Fruit fly (Drosophila melanogaster) whole organism, prepupa: ENCODE results near the gene CG32147.

Source experiments
- CG10631 ChIP-seq: fragments of 200-800 bp; sonication (Bioruptor generic); optimal IDR thresholded peaks from 2 replicates; lab custom pipeline; 2016; ENCODE audit warnings: missing biosample characterization, missing genetic modification characterization
- CG11762 ChIP-seq: fragments of 200-800 bp; sonication (Bioruptor generic); optimal IDR thresholded peaks from 3 replicates; lab custom pipeline; 2016; ENCODE audit warnings: missing biosample characterization, missing genetic modification characterization; ENCODE audit not compliant: insufficient read depth
- CG11902 ChIP-seq: fragments of 200-800 bp; sonication (Bioruptor generic); optimal IDR thresholded peaks from 3 replicates; lab custom pipeline; 2016; ENCODE audit warnings: missing biosample characterization, missing genetic modification characterization
- CG15336 ChIP-seq: fragments of 200-800 bp; sonication (Bioruptor generic); IDR thresholded peaks from 2 replicates; pipeline ENCODE4 v1.3.6; 2022; ENCODE audit warnings: missing biosample characterization, missing genetic modification characterization
- CG1621 ChIP-seq: fragments of 200-800 bp; sonication (Bioruptor generic); optimal IDR thresholded peaks from 3 replicates; lab custom pipeline; 2018; ENCODE audit warnings: missing biosample characterization, mild to moderate bottlenecking, missing genetic modification characterization
- CG3032 ChIP-seq: fragments of 200-800 bp; optimal IDR thresholded peaks from 2 replicates; lab custom pipeline; 2019; ENCODE audit warnings: missing biosample characterization, mild to moderate bottlenecking, missing genetic modification characterization, moderate library complexity
- CG31627 ChIP-seq: fragments of 200-800 bp; sonication (Bioruptor generic); optimal IDR thresholded peaks from 3 replicates; lab custom pipeline; 2016; ENCODE audit warnings: missing biosample characterization, missing genetic modification characterization
- CG32006 ChIP-seq: fragments of 200-800 bp; sonication (Bioruptor generic); optimal IDR thresholded peaks from 3 replicates; lab custom pipeline; 2017; ENCODE audit warnings: missing biosample characterization, mild to moderate bottlenecking, missing genetic modification characterization
- CG34406 ChIP-seq: fragments of 200-800 bp; sonication (Bioruptor generic); optimal IDR thresholded peaks from 3 replicates; lab custom pipeline; 2016; ENCODE audit warnings: missing biosample characterization, missing genetic modification characterization
- CG4318 ChIP-seq: fragments of 200-800 bp; sonication (Bioruptor generic); optimal IDR thresholded peaks from 3 replicates; lab custom pipeline; 2017; ENCODE audit warnings: missing biosample characterization, mild to moderate bottlenecking, missing genetic modification characterization
- CG6792 ChIP-seq: fragments of 200-800 bp; sonication (Bioruptor generic); optimal IDR thresholded peaks from 3 replicates; lab custom pipeline; 2016; ENCODE audit warnings: missing biosample characterization, missing genetic modification characterization
- CG6808 ChIP-seq: fragments of 200-800 bp; sonication (Bioruptor generic); optimal IDR thresholded peaks from 3 replicates; lab custom pipeline; 2017; ENCODE audit warnings: missing biosample characterization, missing genetic modification characterization, mild to moderate bottlenecking, moderate library complexity, missing genetic modification reagents
- CG8119 ChIP-seq: fragments of 200-800 bp; sonication (Bioruptor generic); IDR thresholded peaks from 3 replicates; pipeline ENCODE4 v1.3.6; 2022; ENCODE audit warnings: missing biosample characterization, missing genetic modification characterization
- CG8319 ChIP-seq: fragments of 200-800 bp; sonication (Bioruptor generic); optimal IDR thresholded peaks from 3 replicates; lab custom pipeline; 2016; ENCODE audit warnings: missing biosample characterization, missing genetic modification characterization
- CG8632 ChIP-seq: fragments of 200-800 bp; sonication (Bioruptor generic); optimal IDR thresholded peaks from 3 replicates; lab custom pipeline; 2016; ENCODE audit warnings: missing biosample characterization, missing genetic modification characterization
- Eip75B ChIP-seq: fragments of 200-800 bp; sonication (Bioruptor generic); optimal IDR thresholded peaks from 3 replicates; lab custom pipeline; 2016; ENCODE audit warnings: missing biosample characterization, missing genetic modification characterization
- Eip78C ChIP-seq: fragments of 200-800 bp; sonication (Bioruptor generic); peaks from one replicate; lab custom pipeline; 2016; ENCODE audit warnings: missing biosample characterization, missing genetic modification characterization
- Eip93F ChIP-seq: fragments of 200-800 bp; sonication (Bioruptor generic); optimal IDR thresholded peaks from 2 replicates; lab custom pipeline; 2016; ENCODE audit warnings: missing biosample characterization, mild to moderate bottlenecking, missing genetic modification characterization
- Ets21C ChIP-seq: fragments of 200-800 bp; sonication (Bioruptor generic); optimal IDR thresholded peaks from 3 replicates; lab custom pipeline; 2016; ENCODE audit warnings: missing biosample characterization, missing genetic modification characterization
- Ets96B ChIP-seq: fragments of 200-800 bp; optimal IDR thresholded peaks from 2 replicates; lab custom pipeline; 2019; ENCODE audit warnings: missing biosample characterization, mild to moderate bottlenecking, missing genetic modification characterization, moderate library complexity
- Gug ChIP-seq: fragments of 200-800 bp; sonication (Bioruptor generic); IDR thresholded peaks from 2 replicates; pipeline ENCODE4 v1.3.6; 2022; ENCODE audit warnings: missing biosample characterization, missing genetic modification characterization
- Lpt ChIP-seq: fragments of 200-800 bp; sonication (Bioruptor generic); optimal IDR thresholded peaks from 3 replicates; lab custom pipeline; 2016; ENCODE audit warnings: missing biosample characterization, missing genetic modification characterization
- Met ChIP-seq: fragments of 200-800 bp; sonication (Bioruptor generic); optimal IDR thresholded peaks from 3 replicates; lab custom pipeline; 2016; ENCODE audit warnings: missing biosample characterization, missing genetic modification characterization
- OdsH ChIP-seq: fragments of 200-800 bp; sonication (Bioruptor generic); optimal IDR thresholded peaks from 3 replicates; lab custom pipeline; 2016; ENCODE audit warnings: missing biosample characterization, missing genetic modification characterization
- Smox ChIP-seq: fragments of 200-800 bp; sonication (Bioruptor generic); optimal IDR thresholded peaks from 3 replicates; lab custom pipeline; 2016; ENCODE audit warnings: missing biosample characterization, missing genetic modification characterization
- Sox14 ChIP-seq: fragments of 200-800 bp; sonication (Bioruptor generic); optimal IDR thresholded peaks from 3 replicates; lab custom pipeline; 2016; ENCODE audit warnings: missing biosample characterization, missing genetic modification characterization
- achi ChIP-seq: fragments of 200-800 bp; sonication (Bioruptor generic); optimal IDR thresholded peaks from 3 replicates; lab custom pipeline; 2016; ENCODE audit warnings: missing biosample characterization, missing genetic modification characterization
- cyc ChIP-seq: fragments of 200-800 bp; sonication (Bioruptor generic); optimal IDR thresholded peaks from 3 replicates; lab custom pipeline; 2016; ENCODE audit warnings: missing biosample characterization, missing genetic modification characterization
- eg ChIP-seq: fragments of 200-800 bp; sonication (Bioruptor generic); IDR thresholded peaks from 3 replicates; pipeline ENCODE4 v1.3.6; 2022; ENCODE audit warnings: missing biosample characterization, missing genetic modification characterization
- esn ChIP-seq: fragments of 200-800 bp; sonication (Bioruptor generic); optimal IDR thresholded peaks from 2 replicates; lab custom pipeline; 2016; ENCODE audit warnings: missing biosample characterization, mild to moderate bottlenecking, missing genetic modification characterization, moderate library complexity
- lz ChIP-seq: fragments of 200-800 bp; sonication (Bioruptor generic); optimal IDR thresholded peaks from 3 replicates; lab custom pipeline; 2016; ENCODE audit warnings: missing biosample characterization, missing genetic modification characterization
- pdm3 ChIP-seq: fragments of 200-800 bp; sonication (Bioruptor generic); optimal IDR thresholded peaks from 3 replicates; lab custom pipeline; 2016; ENCODE audit warnings: missing biosample characterization, missing genetic modification characterization
- ss ChIP-seq, 2 experiments: fragments of 200-800 bp; sonication (Bioruptor generic); optimal IDR thresholded peaks; 2 replicates in 1 of 2; 3 replicates in 1 of 2; lab custom pipeline; 2017 to 2018; ENCODE audit warnings: mild to moderate bottlenecking in 2 of 2, missing biosample characterization in 2 of 2, missing genetic modification characterization in 2 of 2, moderate library complexity in 1 of 2
- svp ChIP-seq: fragments of 200-800 bp; sonication (Bioruptor generic); peaks from one replicate; lab custom pipeline; 2016; ENCODE audit warnings: missing biosample characterization, missing genetic modification characterization
- vri ChIP-seq: fragments of 200-800 bp; sonication (Bioruptor generic); optimal IDR thresholded peaks from 3 replicates; lab custom pipeline; 2016; ENCODE audit warnings: missing biosample characterization, mild to moderate bottlenecking, missing genetic modification characterization

CG32147 gene

DNA sequence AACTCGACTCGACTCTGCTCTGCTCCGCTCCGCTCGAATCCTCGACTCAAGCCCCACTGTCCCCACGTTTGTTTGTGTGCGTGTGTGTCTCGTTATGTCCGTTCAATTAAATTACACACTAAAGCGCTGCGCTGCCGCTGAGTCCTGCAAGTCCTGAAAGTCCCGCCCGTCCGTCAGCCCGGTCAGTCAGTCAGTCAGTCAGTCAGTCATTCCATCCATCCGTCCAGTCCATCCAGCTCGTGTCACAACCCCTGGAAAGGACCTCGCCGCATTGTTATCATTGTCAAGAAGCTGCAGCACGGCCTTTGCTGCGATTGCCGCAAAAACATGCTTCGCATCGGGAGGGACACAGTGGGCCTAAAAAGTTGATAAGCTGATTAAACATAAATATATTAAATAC, 25.2 kb upstream of the CG32147 start:
- TF ChIP-seq Smox = no peak
- TF ChIP-seq CG32006 (GFP tag; lab: Kevin White, UChicago) = no peak
- no peak for TF ChIP-seq Eip75B
- TF ChIP-seq Sox14 = no peak
- TF ChIP-seq Ets21C = no peak
- TF ChIP-seq Eip78C (GFP tag; lab: Kevin White, UChicago) = no peak
- TF ChIP-seq Gug (GFP tag; lab: Robert Waterston, UW) = no peak
- TF ChIP-seq vri = no peak
- TF ChIP-seq CG10631 (GFP tag; lab: Kevin White, UChicago) = no peak
- TF ChIP-seq, all 60 proteins: peak for 0

DNA sequence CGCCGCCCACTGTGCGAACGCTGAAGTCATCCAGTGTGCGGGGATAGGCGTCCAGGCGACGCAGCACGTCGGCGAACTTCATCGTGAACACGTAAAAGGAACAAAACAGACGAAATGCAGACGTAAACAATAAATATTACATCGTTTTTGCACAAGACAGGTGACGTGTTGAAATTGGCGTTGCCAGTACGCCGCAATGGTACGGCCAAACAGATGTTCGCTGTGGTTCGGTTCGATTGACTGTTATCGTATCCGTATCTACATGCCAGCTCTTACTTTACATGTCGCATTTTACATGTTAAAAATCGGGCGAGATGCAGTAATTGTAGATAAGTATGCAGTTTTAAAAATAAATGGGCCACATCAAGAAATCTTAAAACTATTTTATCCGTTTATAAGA, 19.6 kb upstream of the CG32147 start, which contains the start of gene CG7011:
Gene CG7011, minus strand, starts transcription at position 215 of the 400 bp plus-strand sequence.
- TF ChIP-seq Eip78C (GFP tag; lab: Kevin White, UChicago) (peak; percentile 54), achi (GFP tag; lab: Kevin White, UChicago) (peak; percentile 5), CG31627 (GFP tag; lab: Kevin White, UChicago) (no peak), Ets96B (tag; lab: Kevin White, UChicago) (no peak)
- TF ChIP-seq, all 60 proteins: peak for 2

- TF ChIP-seq svp (GFP tag; lab: Kevin White, UChicago) (no peak), CG11762 (GFP tag; lab: Kevin White, UChicago) (no peak), CG11902 (GFP tag; lab: Kevin White, UChicago) (no peak), CG8319 (GFP tag; lab: Kevin White, UChicago) (no peak), cyc (GFP tag; lab: Kevin White, UChicago) (no peak), esn (GFP tag; lab: Kevin White, UChicago) (no peak), CG15336 (GFP tag; lab: Robert Waterston, UW) (no peak), Lpt (GFP tag; lab: Kevin White, UChicago) (no peak), pdm3 (GFP tag; lab: Kevin White, UChicago) (no peak), OdsH (GFP tag; lab: Kevin White, UChicago) (no peak)
Measured at dm6 chr3L:15162988-15163387, 19.1 kb upstream of the CG32147 start.

- TF ChIP-seq ss (GFP tag; optimal IDR thresholded peaks at IDR 0.05; lab: Kevin White, UChicago) (no peak), eg (GFP tag; lab: Robert Waterston, UW) (no peak), CG1621 (tag; lab: Kevin White, UChicago) (no peak), lz (GFP tag; lab: Kevin White, UChicago) (no peak), Eip93F (GFP tag; lab: Kevin White, UChicago) (no peak), CG8632 (GFP tag; lab: Kevin White, UChicago) (no peak), CG3032 (tag; lab: Kevin White, UChicago) (no peak), CG6792 (GFP tag; lab: Kevin White, UChicago) (no peak), CG6808 (GFP tag; lab: Kevin White, UChicago) (no peak), CG8119 (GFP tag; lab: Robert Waterston, UW) (no peak), CG10631 (GFP tag; lab: Kevin White, UChicago) (no peak), Met (GFP tag; lab: Kevin White, UChicago) (no peak), CG8319 (GFP tag; lab: Kevin White, UChicago) (no peak), CG4318 (GFP tag; lab: Kevin White, UChicago) (no peak)
Measured at dm6 chr3L:15162005-15162404, 18.1 kb upstream of the CG32147 start.

- TF ChIP-seq Eip78C (GFP tag; lab: Kevin White, UChicago) = peak; percentile 59
- no peak for TF ChIP-seq CG34406
- peak; percentile 100 for TF ChIP-seq achi (GFP tag; lab: Kevin White, UChicago)
- peak; percentile 9 for TF ChIP-seq esn (GFP tag; lab: Kevin White, UChicago)
Measured at dm6 chr3L:15161549-15161948, 17.7 kb upstream of the CG32147 start, which contains the start of gene CG6878. Gene CG6878 (plus strand): TSS chr3L:15161817.
